Worm (Caenorhabditis elegans): ENCODE results near the gene srd-18.

ce11 chrV:13393333-13393803 lies 33.3 kb downstream of the srd-18 start:
- no peak for TF ChIP-seq elt-1 (tag; optimal IDR thresholded peaks at IDR 0.05)
- no peak for TF ChIP-seq skn-1 (tag; optimal IDR thresholded peaks at IDR 0.05)
- TF ChIP-seq lsy-2 (tag; optimal IDR thresholded peaks at IDR 0.05) = peak in 1 of 2 experiments; percentile 13
- TF ChIP-seq nhr-6 (tag; optimal IDR thresholded peaks at IDR 0.05) = no peak
- no peak for TF ChIP-seq ztf-11 (tag; optimal IDR thresholded peaks at IDR 0.05)
- TF ChIP-seq mdl-1 (tag; optimal IDR thresholded peaks at IDR 0.05) = no peak
- TF ChIP-seq fos-1 (tag; optimal IDR thresholded peaks at IDR 0.05) = no peak
- no peak for TF ChIP-seq unc-62 (GFP tag; optimal IDR thresholded peaks at IDR 0.05)
- TF ChIP-seq ama-1 (optimal IDR thresholded peaks at IDR 0.05) = no peak
- TF ChIP-seq nhr-10 (tag; optimal IDR thresholded peaks at IDR 0.05) = no peak
- TF ChIP-seq alr-1 (tag; optimal IDR thresholded peaks at IDR 0.05) = no peak
